Worm (Caenorhabditis elegans) whole organism, L1 larva: Measurements from ENCODE around the gene W06A7.4.
A peak's percentile ranks its signal among the peaks of the same experiment; 100 is the strongest.
"Not testable (repeated sequence)": the region's sequence is repeated elsewhere in the genome, so short reads cannot be mapped to it uniquely, and the experiment has no call there.

ENCODE experiments used
- C04F5.9 ChIP-seq: sonication (generic microtip); optimal IDR thresholded peaks from 2 replicates; lab custom pipeline; 2016; ENCODE audit warnings: missing genetic modification characterization, missing compliant biosample characterization
- C16A3.4 ChIP-seq: fragments of 150-350 bp; optimal IDR thresholded peaks from 2 replicates; lab custom pipeline; 2014; ENCODE audit warnings: missing biosample characterization, missing genetic modification characterization
- C34B4.2 ChIP-seq: sonication (generic microtip); optimal IDR thresholded peaks from 2 replicates; lab custom pipeline; 2017; ENCODE audit warnings: mild to moderate bottlenecking, missing genetic modification characterization, missing compliant biosample characterization
- F16B12.6 ChIP-seq: fragments of 150-350 bp; optimal IDR thresholded peaks from 2 replicates; lab custom pipeline; 2014; ENCODE audit warnings: missing biosample characterization, missing genetic modification characterization
- alr-1 ChIP-seq: fragments of 200-800 bp; sonication (Bioruptor generic); optimal IDR thresholded peaks from 2 replicates; lab custom pipeline; 2018; ENCODE audit warnings: borderline replicate concordance, mild to moderate bottlenecking, missing genetic modification characterization, missing compliant biosample characterization
- ama-1 ChIP-seq: fragments of 150-350 bp; optimal IDR thresholded peaks from 2 replicates; lab custom pipeline; 2014
- blmp-1 ChIP-seq: fragments of 150-350 bp; optimal IDR thresholded peaks from 2 replicates; lab custom pipeline; 2014; ENCODE audit warnings: missing biosample characterization, missing genetic modification characterization
- ces-1 ChIP-seq: fragments of 150-350 bp; optimal IDR thresholded peaks from 2 replicates; lab custom pipeline; 2014; ENCODE audit warnings: missing biosample characterization, missing genetic modification reagents, missing genetic modification characterization
- dsc-1 ChIP-seq: sonication (generic microtip); optimal IDR thresholded peaks from 2 replicates; lab custom pipeline; 2016; ENCODE audit warnings: mild to moderate bottlenecking, missing genetic modification characterization, missing compliant biosample characterization
- efl-1 ChIP-seq, 4 experiments: fragments of 150-350 bp; optimal IDR thresholded peaks in 3 of 4; peaks in 1 of 4; 1 replicate in 1 of 4; 2 replicates in 3 of 4; lab custom pipeline; 2014; ENCODE audit warnings: missing biosample characterization in 2 of 4, missing genetic modification characterization in 2 of 4, missing genetic modification reagents in 2 of 4
- egl-27 ChIP-seq, 2 experiments: fragments of 150-350 bp in 1 of 2; sonication (generic microtip); optimal IDR thresholded peaks; 3 replicates each; lab custom pipeline; 2017 to 2018; ENCODE audit warnings: missing biosample characterization in 2 of 2, missing genetic modification characterization in 2 of 2, missing genetic modification reagents in 2 of 2
- elt-2 ChIP-seq: sonication (generic microtip); optimal IDR thresholded peaks from 2 replicates; lab custom pipeline; 2016; ENCODE audit warnings: missing genetic modification characterization, mild to moderate bottlenecking, inconsistent platforms, missing compliant biosample characterization, missing genetic modification reagents
- elt-3 ChIP-seq, 6 experiments: fragments of 150-350 bp in 1 of 6; sonication (generic microtip); optimal IDR thresholded peaks; 2 replicates each; lab custom pipeline; 2017 to 2018; ENCODE audit warnings: missing biosample characterization in 6 of 6, missing genetic modification characterization in 6 of 6, inconsistent platforms in 1 of 6
- ets-5 ChIP-seq: fragments of 200-800 bp; sonication (Bioruptor generic); IDR thresholded peaks from 2 replicates; pipeline ENCODE4 v1.3.6; 2022; ENCODE audit warnings: missing genetic modification characterization, missing compliant biosample characterization
- fkh-10 ChIP-seq: sonication (generic microtip); optimal IDR thresholded peaks from 2 replicates; lab custom pipeline; 2017; ENCODE audit warnings: missing biosample characterization, missing genetic modification reagents, missing genetic modification characterization
- fos-1 ChIP-seq: fragments of 150-350 bp; optimal IDR thresholded peaks from 2 replicates; lab custom pipeline; 2014; ENCODE audit warnings: missing biosample characterization, missing genetic modification characterization
- grh-1 ChIP-seq: fragments of 200-800 bp; sonication (Bioruptor generic); IDR thresholded peaks from 2 replicates; pipeline ENCODE4 v1.3.6; 2022; ENCODE audit warnings: missing genetic modification reagents, missing genetic modification characterization, missing compliant biosample characterization
- hlh-17 ChIP-seq: fragments of 200-800 bp; sonication (Bioruptor generic); optimal IDR thresholded peaks from 2 replicates; lab custom pipeline; 2018; ENCODE audit warnings: missing genetic modification characterization, mild to moderate bottlenecking, missing compliant biosample characterization, moderate library complexity, borderline replicate concordance
- irx-1 ChIP-seq: sonication (generic microtip); optimal IDR thresholded peaks from 2 replicates; lab custom pipeline; 2016; ENCODE audit warnings: missing genetic modification characterization, missing compliant biosample characterization
- lin-14 ChIP-seq: fragments of 200-800 bp; sonication (Bioruptor generic); optimal IDR thresholded peaks from 2 replicates; lab custom pipeline; 2018; ENCODE audit warnings: mild to moderate bottlenecking, missing genetic modification characterization, moderate library complexity, missing compliant biosample characterization
- lin-35 ChIP-seq, 2 experiments: fragments of 150-350 bp; optimal IDR thresholded peaks; 2 replicates each; lab custom pipeline; 2014; ENCODE audit warnings: missing biosample characterization in 2 of 2, missing genetic modification characterization in 2 of 2, missing genetic modification reagents in 2 of 2
- lir-3 ChIP-seq: sonication (generic microtip); optimal IDR thresholded peaks from 2 replicates; lab custom pipeline; 2016; ENCODE audit warnings: mild to moderate bottlenecking, missing genetic modification characterization, moderate library complexity, missing compliant biosample characterization; ENCODE audit not compliant: poor library complexity
- nhr-20 ChIP-seq: sonication (generic microtip); optimal IDR thresholded peaks from 2 replicates; lab custom pipeline; 2016; ENCODE audit warnings: mild to moderate bottlenecking, missing genetic modification characterization, missing compliant biosample characterization
- nhr-237 ChIP-seq: fragments of 150-350 bp; optimal IDR thresholded peaks from 2 replicates; lab custom pipeline; 2014; ENCODE audit warnings: missing biosample characterization, missing genetic modification characterization
- nhr-47 ChIP-seq: sonication (generic microtip); optimal IDR thresholded peaks from 2 replicates; lab custom pipeline; 2016; ENCODE audit warnings: mild to moderate bottlenecking, missing genetic modification characterization, moderate library complexity, missing compliant biosample characterization
- nhr-90 ChIP-seq: sonication (generic microtip); optimal IDR thresholded peaks from 2 replicates; lab custom pipeline; 2016; ENCODE audit warnings: mild to moderate bottlenecking, missing genetic modification characterization, missing compliant biosample characterization; ENCODE audit not compliant: poor library complexity
- pqm-1 ChIP-seq: sonication (generic microtip); optimal IDR thresholded peaks from 3 replicates; lab custom pipeline; 2017; ENCODE audit warnings: missing biosample characterization, missing genetic modification characterization
- rnt-1 ChIP-seq: sonication (generic microtip); optimal IDR thresholded peaks from 2 replicates; lab custom pipeline; 2016; ENCODE audit warnings: mild to moderate bottlenecking, missing genetic modification characterization, moderate library complexity, missing compliant biosample characterization
- snu-23 ChIP-seq: sonication (generic microtip); optimal IDR thresholded peaks from 2 replicates; lab custom pipeline; 2016; ENCODE audit warnings: missing genetic modification characterization, missing compliant biosample characterization
- sox-4 ChIP-seq: sonication (generic microtip); optimal IDR thresholded peaks from 2 replicates; lab custom pipeline; 2016; ENCODE audit warnings: missing genetic modification characterization, missing compliant biosample characterization
- sptf-1 ChIP-seq: fragments of 150-350 bp; optimal IDR thresholded peaks from 2 replicates; lab custom pipeline; 2014; ENCODE audit warnings: missing biosample characterization, missing genetic modification characterization
- sup-37 ChIP-seq: fragments of 200-800 bp; sonication (Bioruptor generic); optimal IDR thresholded peaks from 2 replicates; lab custom pipeline; 2018; ENCODE audit warnings: mild to moderate bottlenecking, missing genetic modification characterization, missing compliant biosample characterization
- unc-86 ChIP-seq: sonication (generic microtip); optimal IDR thresholded peaks from 2 replicates; lab custom pipeline; 2016; ENCODE audit warnings: missing genetic modification characterization, missing compliant biosample characterization
- unc-98 ChIP-seq: fragments of 200-800 bp; sonication (Bioruptor generic); IDR thresholded peaks from 2 replicates; pipeline ENCODE4 v1.3.6; 2022; ENCODE audit warnings: missing genetic modification characterization, missing compliant biosample characterization
- xbp-1 ChIP-seq: sonication (generic microtip); optimal IDR thresholded peaks from 2 replicates; lab custom pipeline; 2016; ENCODE audit warnings: missing genetic modification characterization, missing compliant biosample characterization
- zag-1 ChIP-seq: fragments of 150-350 bp; optimal IDR thresholded peaks from 2 replicates; lab custom pipeline; 2014; ENCODE audit warnings: missing biosample characterization, missing genetic modification characterization
- zip-4 ChIP-seq: fragments of 200-800 bp; sonication (Bioruptor generic); optimal IDR thresholded peaks from 2 replicates; lab custom pipeline; 2018; ENCODE audit warnings: mild to moderate bottlenecking, missing genetic modification characterization, moderate library complexity, missing compliant biosample characterization
- ztf-11 ChIP-seq, 2 experiments: sonication (generic microtip); optimal IDR thresholded peaks; 2 replicates each; lab custom pipeline; 2016 to 2017; ENCODE audit warnings: missing genetic modification characterization in 2 of 2, missing biosample characterization in 1 of 2, missing compliant biosample characterization in 1 of 2

Gene W06A7.4

DNA sequence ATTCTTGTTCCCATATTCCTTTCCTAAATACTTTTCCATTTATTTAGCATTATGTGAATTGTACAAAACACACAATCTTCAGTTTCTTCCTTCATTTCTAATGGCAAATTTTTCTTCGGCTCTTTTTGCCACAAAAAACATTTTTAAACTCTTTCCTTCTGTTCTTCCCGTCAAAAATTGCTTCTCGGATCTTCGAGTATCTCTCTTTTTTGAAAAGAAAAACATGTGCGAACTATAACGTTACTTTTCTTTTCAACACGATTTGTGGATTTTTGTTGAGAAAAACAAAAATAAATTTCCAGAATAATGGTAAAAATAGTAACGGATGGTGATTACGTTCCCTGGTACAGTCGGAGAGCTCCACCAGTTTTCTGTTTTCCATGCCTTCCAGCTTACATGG, 2.7 kb upstream of the W06A7.4 start, which contains the start of gene W06A7.2:
W06A7.2 (plus strand) TSS at position 301 of the 400 bp plus-strand sequence.
- no peak for TF ChIP-seq ztf-11 (tag; optimal IDR thresholded peaks at IDR 0.05; lab: Kevin White, UChicago)

DNA sequence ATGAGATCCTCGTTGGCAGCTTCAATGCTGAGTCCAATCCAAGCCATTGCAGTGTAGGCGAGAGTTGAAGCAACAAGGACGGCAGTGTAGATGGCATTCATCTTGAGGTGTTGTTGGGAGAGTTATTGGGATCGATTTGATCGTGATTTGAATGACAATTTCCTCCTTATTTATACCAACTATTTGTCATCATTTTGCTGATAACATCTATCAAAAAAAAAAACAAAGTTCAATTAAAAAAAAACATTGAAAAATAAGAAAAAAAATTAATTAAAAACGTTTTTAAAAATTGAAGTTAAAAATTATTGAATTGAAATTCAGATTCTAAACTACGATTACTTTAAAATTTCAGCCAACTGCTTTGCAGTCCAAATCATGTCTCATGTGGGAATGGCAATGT, 2.7 kb downstream of the W06A7.4 start, which contains the start of gene nspa-8:
nspa-8 (minus strand) TSS at position 101 of the 400 bp plus-strand sequence.
- TF ChIP-seq C34B4.2 (tag; lab: Kevin White, UChicago); hlh-17 (GFP tag; lab: Kevin White, UChicago); egl-27 (tag; optimal IDR thresholded peaks at IDR 0.05; lab: Kevin White, UChicago): not testable (repeated sequence)

DNA sequence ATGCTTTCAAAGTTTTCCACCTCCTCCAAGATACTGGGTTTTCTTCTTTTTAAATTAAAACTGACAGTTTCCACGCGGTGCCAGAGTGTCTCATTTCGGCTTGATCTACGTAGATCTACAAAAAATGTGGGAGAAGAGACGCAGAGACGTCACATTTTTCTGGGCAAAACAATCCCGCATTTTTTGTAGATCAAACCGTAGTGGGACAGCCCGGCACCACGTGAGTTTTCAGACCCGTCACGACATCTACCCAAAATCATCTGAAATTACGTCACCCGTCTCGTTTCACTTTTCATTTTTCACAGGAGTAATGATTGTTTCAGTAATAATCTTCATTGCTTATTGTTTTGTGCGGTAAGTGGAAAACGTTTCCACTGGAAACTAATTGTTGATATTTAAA, 4.2 kb downstream of the W06A7.4 start:
- TF ChIP-seq C34B4.2 (tag; lab: Kevin White, UChicago), result no peak
- no peak for TF ChIP-seq efl-1 (optimal IDR thresholded peaks at IDR 0.05; lab: Kevin White, UChicago)
- TF ChIP-seq efl-1 (GFP tag; optimal IDR thresholded peaks at IDR 0.05 in 1 of 2; lab: Kevin White, UChicago), result peak in 1 of 2 experiments; percentile 73
- no peak for TF ChIP-seq irx-1 (tag; lab: Kevin White, UChicago)
- TF ChIP-seq C16A3.4 (tag; lab: Kevin White, UChicago), result no peak

DNA sequence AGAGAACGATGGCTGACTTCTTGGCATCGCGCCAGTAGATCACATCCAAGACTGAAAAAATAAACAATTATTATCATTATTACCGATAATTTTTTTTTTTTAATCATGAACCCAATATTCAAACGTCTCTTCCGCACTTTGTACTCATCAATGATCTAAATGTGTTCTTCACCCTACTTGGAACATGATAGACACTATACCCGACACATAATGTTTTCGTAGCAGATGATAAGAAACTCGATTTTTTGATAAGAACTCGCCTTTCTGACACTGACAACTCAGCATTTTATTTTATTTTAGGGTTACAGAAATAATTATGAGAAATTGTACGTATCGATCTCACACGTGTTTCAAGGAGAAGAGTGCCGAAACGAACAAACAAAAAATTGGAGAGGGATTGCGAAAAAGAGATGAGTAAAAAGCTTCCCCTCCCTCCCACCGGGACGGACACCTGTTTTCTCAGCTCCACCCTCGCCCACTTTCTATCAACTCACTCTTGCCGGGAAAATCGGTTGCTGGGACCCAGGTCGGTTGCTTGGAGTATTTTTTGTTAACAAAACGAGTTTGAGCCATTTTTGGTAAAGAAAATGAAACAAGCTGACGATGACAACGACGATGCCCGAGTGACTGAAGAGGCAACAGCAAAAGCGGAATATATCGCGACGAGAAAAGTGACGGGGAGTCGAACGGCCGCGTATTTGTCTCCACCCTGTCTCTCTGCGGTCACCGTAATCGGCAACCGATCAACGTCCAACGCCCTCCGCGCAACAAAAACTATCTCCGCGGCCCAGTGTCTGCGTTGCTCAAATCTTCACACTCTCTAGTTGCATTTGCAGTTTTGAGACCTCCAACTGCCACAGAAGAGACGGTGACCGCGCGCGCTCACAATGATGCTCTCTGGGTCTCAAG, 6.3 kb downstream of the W06A7.4 start:
- TF ChIP-seq nhr-90 (tag; lab: Kevin White, UChicago) (peak; percentile 19), efl-1 (optimal IDR thresholded peaks at IDR 0.05; lab: Kevin White, UChicago) (peak in 1 of 2 experiments; percentile 3), efl-1 (GFP tag; optimal IDR thresholded peaks at IDR 0.05 in 1 of 2; lab: Kevin White, UChicago) (peak in 1 of 2 experiments; percentile 93), nhr-237 (tag; lab: Kevin White, UChicago) (no peak), C16A3.4 (tag; lab: Kevin White, UChicago) (no peak), elt-2 (peak; percentile 84), rnt-1 (tag; lab: Kevin White, UChicago) (peak; percentile 18), lin-14 (GFP tag; lab: Kevin White, UChicago) (peak; percentile 64)

DNA sequence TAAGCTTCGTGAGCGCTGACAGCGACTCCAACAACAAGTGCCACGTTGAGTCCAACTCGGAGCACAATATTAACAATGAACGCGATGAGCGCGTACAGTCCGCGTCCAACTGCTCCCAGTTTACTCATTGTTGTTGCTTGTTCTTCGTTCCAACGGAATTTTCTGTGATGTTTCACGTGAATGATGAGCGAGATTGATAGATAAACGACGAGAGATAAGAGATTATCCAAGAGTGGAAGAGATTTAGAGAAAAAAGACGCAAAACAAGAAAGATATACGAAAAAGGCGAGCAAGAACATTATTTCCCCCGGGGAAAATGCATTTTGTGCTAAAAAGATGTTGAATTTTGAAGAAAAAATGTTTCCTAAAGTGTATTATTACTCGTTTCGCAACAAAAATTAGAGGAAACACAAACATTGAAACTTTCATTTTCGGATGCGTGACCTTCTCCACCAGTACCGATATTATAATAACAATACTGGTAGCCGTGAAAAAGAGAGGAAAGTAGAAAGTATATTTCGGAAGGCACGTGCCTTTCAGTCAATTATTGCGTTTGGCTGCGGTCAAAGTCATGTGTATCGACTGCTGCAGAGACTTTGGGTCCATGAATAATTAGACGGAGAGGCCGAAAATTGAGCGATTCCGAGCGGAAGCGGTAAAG, 7.4 kb downstream of the W06A7.4 start:
- peak; percentile 75 for TF ChIP-seq blmp-1 (tag; lab: Kevin White, UChicago)
- no peak for TF ChIP-seq irx-1 (tag; lab: Kevin White, UChicago)
- no peak for TF ChIP-seq F16B12.6 (tag; lab: Kevin White, UChicago)
- no peak for TF ChIP-seq sox-4
- peak; percentile 1 for TF ChIP-seq xbp-1 (tag; lab: Kevin White, UChicago)
- no peak for TF ChIP-seq dsc-1 (tag; lab: Kevin White, UChicago)
- no peak for TF ChIP-seq efl-1 (optimal IDR thresholded peaks at IDR 0.05; lab: Kevin White, UChicago)
- peak in 1 of 2 experiments; percentile 31 for TF ChIP-seq efl-1 (GFP tag; optimal IDR thresholded peaks at IDR 0.05 in 1 of 2; lab: Kevin White, UChicago)
- no peak for TF ChIP-seq ces-1 (GFP tag; lab: Kevin White, UChicago)
- no peak for TF ChIP-seq zag-1
- peak in 3 of 6 experiments; percentile 15 to 70 (median 55) for TF ChIP-seq elt-3 (tag; optimal IDR thresholded peaks at IDR 0.05; lab: Kevin White, UChicago)
- no peak for TF ChIP-seq alr-1 (tag; lab: Kevin White, UChicago)
- TF ChIP-seq C04F5.9, result no peak
- peak; percentile 16 for TF ChIP-seq nhr-47 (tag; lab: Kevin White, UChicago)
- TF ChIP-seq lir-3 (tag; lab: Kevin White, UChicago), result no peak
- TF ChIP-seq nhr-20 (tag; lab: Kevin White, UChicago), result peak; percentile 36
- TF ChIP-seq snu-23 (GFP tag; lab: Kevin White, UChicago), result peak; percentile 2
- no peak for TF ChIP-seq sup-37 (GFP tag; lab: Kevin White, UChicago)
- TF ChIP-seq unc-86 (tag; lab: Kevin White, UChicago), result no peak
- no peak for TF ChIP-seq pqm-1
- no peak for TF ChIP-seq zip-4
- no peak for TF ChIP-seq unc-98
- no peak for TF ChIP-seq ets-5 (GFP tag; lab: Robert Waterston, UW)
- no peak for TF ChIP-seq hlh-17 (GFP tag; lab: Kevin White, UChicago)
- TF ChIP-seq fkh-10, result no peak
- no peak for TF ChIP-seq fos-1
- peak in 1 of 2 experiments; percentile 15 for TF ChIP-seq lin-35 (GFP tag; optimal IDR thresholded peaks at IDR 0.05; lab: Kevin White, UChicago)
- TF ChIP-seq ama-1 (lab: Kevin White, UChicago), result peak; percentile 35
- peak; percentile 31 for TF ChIP-seq rnt-1 (tag; lab: Kevin White, UChicago)
- no peak for TF ChIP-seq sptf-1
- no peak for TF ChIP-seq grh-1
